Fruit fly (Drosophila melanogaster) whole organism, embryonic: ENCODE results near the gene Atg5.

Experiments
- Abd-B ChIP-seq: fragments of 200-800 bp; sonication (Bioruptor generic); optimal IDR thresholded peaks from 2 replicates; lab custom pipeline; 2018; ENCODE audit warnings: missing biosample characterization, mild to moderate bottlenecking, missing genetic modification characterization, moderate library complexity
- Adf1 ChIP-seq: fragments of 200-800 bp; sonication (Bioruptor generic); IDR thresholded peaks from 2 replicates; pipeline ENCODE4 v1.3.6; 2022; ENCODE audit warnings: missing biosample characterization, missing genetic modification characterization
- CG10209 ChIP-seq: fragments of 200-800 bp; sonication (Bioruptor generic); optimal IDR thresholded peaks from 3 replicates; lab custom pipeline; 2017; ENCODE audit warnings: missing biosample characterization, mild to moderate bottlenecking, missing genetic modification characterization, missing genetic modification reagents
- CG10565 ChIP-seq: fragments of 200-800 bp; sonication (Bioruptor generic); optimal IDR thresholded peaks from 3 replicates; lab custom pipeline; 2016; ENCODE audit warnings: missing biosample characterization, mild to moderate bottlenecking, missing genetic modification characterization
- CG11093 ChIP-seq: fragments of 200-800 bp; sonication (Bioruptor generic); IDR thresholded peaks from 3 replicates; pipeline ENCODE4 v1.3.6; 2022; ENCODE audit warnings: missing biosample characterization, missing genetic modification characterization
- CG11247 ChIP-seq: fragments of 200-800 bp; sonication (Bioruptor generic); IDR thresholded peaks from 2 replicates; pipeline ENCODE4 v1.3.6; 2022; ENCODE audit warnings: missing biosample characterization, missing genetic modification characterization
- CG12299 ChIP-seq: fragments of 200-800 bp; sonication (Bioruptor generic); optimal IDR thresholded peaks from 2 replicates; lab custom pipeline; 2018; ENCODE audit warnings: missing biosample characterization, mild to moderate bottlenecking, missing genetic modification characterization
- CG13624 ChIP-seq: fragments of 200-800 bp; sonication (Bioruptor generic); optimal IDR thresholded peaks from 2 replicates; lab custom pipeline; 2016; ENCODE audit warnings: missing biosample characterization, missing genetic modification characterization
- CG15479 ChIP-seq: fragments of 200-800 bp; sonication (Bioruptor generic); optimal IDR thresholded peaks from 3 replicates; lab custom pipeline; 2019; ENCODE audit warnings: missing biosample characterization, mild to moderate bottlenecking, missing genetic modification characterization, moderate library complexity
- CG17829 ChIP-seq: fragments of 200-800 bp; optimal IDR thresholded peaks from 2 replicates; lab custom pipeline; 2019; ENCODE audit warnings: missing biosample characterization, mild to moderate bottlenecking, missing genetic modification characterization, moderate library complexity
- CG18599 ChIP-seq: fragments of 200-800 bp; sonication (Bioruptor generic); optimal IDR thresholded peaks from 3 replicates; lab custom pipeline; 2017; ENCODE audit warnings: missing biosample characterization, missing genetic modification characterization, mild to moderate bottlenecking, moderate library complexity, missing genetic modification reagents
- CG2129 ChIP-seq: fragments of 200-800 bp; sonication (Bioruptor generic); IDR thresholded peaks from 2 replicates; pipeline ENCODE4 v1.3.6; 2022; ENCODE audit warnings: missing biosample characterization, missing genetic modification characterization; ENCODE audit not compliant: partially characterized antibody
- CG2712 ChIP-seq: fragments of 200-800 bp; optimal IDR thresholded peaks from 3 replicates; lab custom pipeline; 2019; ENCODE audit warnings: missing biosample characterization, mild to moderate bottlenecking, missing genetic modification characterization, moderate library complexity
- CG3838 ChIP-seq: fragments of 200-800 bp; sonication (Bioruptor generic); optimal IDR thresholded peaks from 3 replicates; lab custom pipeline; 2016; ENCODE audit warnings: missing biosample characterization, missing genetic modification characterization
- CG4854 ChIP-seq: fragments of 200-800 bp; sonication (Bioruptor generic); optimal IDR thresholded peaks from 2 replicates; lab custom pipeline; 2016; ENCODE audit warnings: missing biosample characterization, missing genetic modification characterization, inconsistent platforms
- CG5953 ChIP-seq: fragments of 200-800 bp; sonication (Bioruptor generic); IDR thresholded peaks from 2 replicates; pipeline ENCODE4 v1.3.6; 2022; ENCODE audit warnings: missing biosample characterization, missing genetic modification characterization
- CG8944 ChIP-seq: fragments of 200-800 bp; sonication (Bioruptor generic); optimal IDR thresholded peaks from 3 replicates; lab custom pipeline; 2016; ENCODE audit warnings: missing biosample characterization, missing genetic modification characterization
- CG9609 ChIP-seq: fragments of 200-800 bp; sonication (Bioruptor generic); optimal IDR thresholded peaks from 3 replicates; lab custom pipeline; 2016; ENCODE audit warnings: missing biosample characterization, missing genetic modification characterization
- CG9797 ChIP-seq: fragments of 200-800 bp; sonication (Bioruptor generic); optimal IDR thresholded peaks from 3 replicates; lab custom pipeline; 2018; ENCODE audit warnings: missing biosample characterization, mild to moderate bottlenecking, missing genetic modification characterization
- Chrac-16 ChIP-seq: fragments of 200-800 bp; sonication (Bioruptor generic); optimal IDR thresholded peaks from 3 replicates; lab custom pipeline; 2016; ENCODE audit warnings: missing biosample characterization, missing genetic modification characterization
- Dref ChIP-seq: fragments of 200-800 bp; sonication (Bioruptor generic); IDR thresholded peaks from 2 replicates; pipeline ENCODE4 v1.3.6; 2022; ENCODE audit warnings: missing biosample characterization, missing genetic modification characterization
- Elba2 ChIP-seq: fragments of 200-800 bp; sonication (Bioruptor generic); optimal IDR thresholded peaks from 3 replicates; lab custom pipeline; 2016; ENCODE audit warnings: missing biosample characterization, missing genetic modification characterization
- HmgZ ChIP-seq: fragments of 200-800 bp; sonication (Bioruptor generic); optimal IDR thresholded peaks from 2 replicates; lab custom pipeline; 2018; ENCODE audit warnings: missing biosample characterization, mild to moderate bottlenecking, missing genetic modification characterization
- Meics ChIP-seq: fragments of 200-800 bp; sonication (Bioruptor generic); optimal IDR thresholded peaks from 2 replicates; lab custom pipeline; 2017; ENCODE audit warnings: missing biosample characterization, mild to moderate bottlenecking, missing genetic modification characterization
- Oli ChIP-seq: fragments of 200-800 bp; sonication (Bioruptor generic); optimal IDR thresholded peaks from 2 replicates; lab custom pipeline; 2018; ENCODE audit warnings: missing biosample characterization, mild to moderate bottlenecking, missing genetic modification characterization, moderate library complexity
- Optix ChIP-seq: fragments of 200-800 bp; sonication (Bioruptor generic); IDR thresholded peaks from 3 replicates; pipeline ENCODE4 v1.3.6; 2022; ENCODE audit warnings: missing biosample characterization, missing genetic modification characterization
- Ravus ChIP-seq: fragments of 200-800 bp; sonication (Bioruptor generic); IDR thresholded peaks from 2 replicates; pipeline ENCODE4 v1.3.6; 2022; ENCODE audit warnings: missing biosample characterization, missing genetic modification characterization
- Taf1 ChIP-seq: fragments of 200-800 bp; sonication (Bioruptor generic); IDR thresholded peaks from 2 replicates; pipeline ENCODE4 v1.3.6; 2022; ENCODE audit warnings: missing biosample characterization, missing genetic modification characterization
- Tbp ChIP-seq: fragments of >200 bp; optimal IDR thresholded peaks from 2 replicates; lab custom pipeline; 2018; ENCODE audit warnings: missing biosample characterization, missing genetic modification characterization
- Usf ChIP-seq: fragments of 200-800 bp; sonication (Bioruptor generic); optimal IDR thresholded peaks from 2 replicates; lab custom pipeline; 2017; ENCODE audit warnings: missing genotype, missing biosample characterization, missing genetic modification characterization
- ash1 ChIP-seq: fragments of 200-800 bp; sonication (Bioruptor generic); optimal IDR thresholded peaks from 2 replicates; lab custom pipeline; 2018; ENCODE audit warnings: missing biosample characterization, mild to moderate bottlenecking, missing genetic modification characterization
- bsh ChIP-seq, 2 experiments: fragments of 200-800 bp; sonication (Bioruptor generic); optimal IDR thresholded peaks; 2 replicates each; lab custom pipeline; 2017 to 2018; ENCODE audit warnings: mild to moderate bottlenecking in 2 of 2, missing biosample characterization in 2 of 2, missing genetic modification characterization in 2 of 2, moderate library complexity in 1 of 2
- btn ChIP-seq: fragments of 200-800 bp; sonication (Bioruptor generic); optimal IDR thresholded peaks from 2 replicates; lab custom pipeline; 2016; ENCODE audit warnings: missing biosample characterization, missing genetic modification characterization
- chn ChIP-seq: fragments of 200-800 bp; sonication (Bioruptor generic); optimal IDR thresholded peaks from 2 replicates; lab custom pipeline; 2016; ENCODE audit warnings: missing biosample characterization, missing genetic modification characterization
- cwo ChIP-seq: fragments of 200-800 bp; sonication (Bioruptor generic); optimal IDR thresholded peaks from 3 replicates; lab custom pipeline; 2017; ENCODE audit warnings: missing biosample characterization, missing genetic modification characterization, mild to moderate bottlenecking, moderate library complexity, missing genetic modification reagents
- dmrt11E ChIP-seq: fragments of 200-800 bp; sonication (Bioruptor generic); optimal IDR thresholded peaks from 3 replicates; lab custom pipeline; 2018; ENCODE audit warnings: missing biosample characterization, mild to moderate bottlenecking, missing genetic modification characterization, moderate library complexity
- dysf ChIP-seq: fragments of 200-800 bp; sonication (Bioruptor generic); IDR thresholded peaks from 3 replicates; pipeline ENCODE4 v1.3.6; 2022; ENCODE audit warnings: missing biosample characterization, missing genetic modification characterization
- fru ChIP-seq: fragments of >200 bp; optimal IDR thresholded peaks from 2 replicates; lab custom pipeline; 2017
- gcm ChIP-seq: fragments of 200-800 bp; sonication (Bioruptor generic); optimal IDR thresholded peaks from 2 replicates; lab custom pipeline; 2019; ENCODE audit warnings: missing biosample characterization, mild to moderate bottlenecking, missing genetic modification characterization, moderate library complexity
- gcm2 ChIP-seq: fragments of 200-800 bp; sonication (Bioruptor generic); optimal IDR thresholded peaks from 2 replicates; lab custom pipeline; 2016; ENCODE audit warnings: missing biosample characterization, missing genetic modification characterization
- gem ChIP-seq: fragments of 200-800 bp; sonication (Bioruptor generic); optimal IDR thresholded peaks from 2 replicates; lab custom pipeline; 2019; ENCODE audit warnings: missing biosample characterization, mild to moderate bottlenecking, missing genetic modification characterization, moderate library complexity
- grn ChIP-seq: fragments of 200-800 bp; sonication (Bioruptor generic); optimal IDR thresholded peaks from 3 replicates; lab custom pipeline; 2017; ENCODE audit warnings: missing biosample characterization, missing genetic modification characterization
- ham ChIP-seq: fragments of 200-800 bp; sonication (Bioruptor generic); IDR thresholded peaks from 2 replicates; pipeline ENCODE4 v1.3.6; 2022; ENCODE audit warnings: missing biosample characterization, missing genetic modification characterization
- luna ChIP-seq: fragments of 200-800 bp; sonication (Bioruptor generic); optimal IDR thresholded peaks from 2 replicates; lab custom pipeline; 2016; ENCODE audit warnings: missing biosample characterization, missing genetic modification characterization
- odd ChIP-seq: fragments of 200-800 bp; sonication (Bioruptor generic); optimal IDR thresholded peaks from 2 replicates; lab custom pipeline; 2017; ENCODE audit warnings: missing biosample characterization, mild to moderate bottlenecking, missing genetic modification characterization
- onecut ChIP-seq: fragments of 200-800 bp; sonication (Bioruptor generic); IDR thresholded peaks from 2 replicates; pipeline ENCODE4 v1.3.6; 2022; ENCODE audit warnings: missing biosample characterization, missing genetic modification characterization
- peb ChIP-seq: fragments of 200-800 bp; sonication (Bioruptor generic); IDR thresholded peaks from 2 replicates; pipeline ENCODE4 v1.3.6; 2022; ENCODE audit warnings: missing biosample characterization, missing genetic modification characterization
- pzg ChIP-seq: fragments of 200-800 bp; sonication (Bioruptor generic); optimal IDR thresholded peaks from 3 replicates; lab custom pipeline; 2018; ENCODE audit warnings: missing biosample characterization, mild to moderate bottlenecking, missing genetic modification characterization, moderate library complexity
- schlank ChIP-seq: fragments of 200-800 bp; sonication (Bioruptor generic); optimal IDR thresholded peaks from 2 replicates; lab custom pipeline; 2018; ENCODE audit warnings: missing biosample characterization, mild to moderate bottlenecking, missing genetic modification characterization
- stc ChIP-seq: fragments of 200-800 bp; sonication (Bioruptor generic); IDR thresholded peaks from 2 replicates; pipeline ENCODE4 v1.3.6; 2022; ENCODE audit warnings: missing biosample characterization, missing genetic modification characterization
- tll ChIP-seq, 2 experiments: fragments of 200-800 bp in 1 of 2; fragments of >200 bp in 1 of 2; sonication (Bioruptor generic) in 1 of 2; optimal IDR thresholded peaks; 2 replicates each; lab custom pipeline; 2017 to 2019; ENCODE audit warnings: missing biosample characterization in 2 of 2, missing genetic modification characterization in 2 of 2, mild to moderate bottlenecking in 1 of 2, moderate library complexity in 1 of 2

The Atg5 gene

DNA sequence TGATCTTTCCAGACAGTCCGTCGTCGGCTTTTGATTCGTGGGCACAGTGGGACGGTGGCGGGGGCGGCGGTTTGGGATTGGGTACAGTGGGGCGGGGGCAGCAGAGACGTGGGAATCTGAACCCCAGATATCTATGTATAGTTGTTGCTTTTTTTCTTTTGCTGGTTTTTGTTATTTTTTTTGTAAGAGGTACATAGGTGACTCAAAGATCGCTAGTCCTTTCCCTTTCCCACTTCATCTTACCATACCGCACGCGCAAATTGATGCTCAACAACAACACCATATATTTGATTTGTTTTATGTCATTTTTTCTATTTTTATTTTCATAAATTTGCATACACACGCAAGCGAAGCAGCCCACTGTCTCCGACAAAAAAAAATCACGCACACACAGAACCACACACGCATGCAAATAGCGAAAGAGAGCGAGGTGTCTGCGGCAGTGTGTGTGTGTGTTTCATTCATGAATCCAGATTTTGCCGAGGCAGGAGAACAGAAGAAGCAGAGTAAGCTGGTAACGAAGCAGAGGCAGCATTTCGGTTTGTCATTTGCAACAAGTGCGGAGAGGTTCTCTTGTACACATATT lies 17.7 kb downstream of the Atg5 start (continued):
- no peak for TF ChIP-seq grn (GFP tag; lab: Kevin White, UChicago)
- no peak for TF ChIP-seq pzg
- TF ChIP-seq btn (GFP tag; lab: Kevin White, UChicago) = no peak
- peak; percentile 47 for TF ChIP-seq Meics
- TF ChIP-seq CG11247 (GFP tag; lab: Robert Waterston, UW) = no peak
- no peak for TF ChIP-seq Tbp (GFP tag; lab: Kevin White, UChicago)
- peak; percentile 59; the same call in 2 of the 3 replicates for TF ChIP-seq CG11093
- TF ChIP-seq Adf1 (GFP tag; lab: Robert Waterston, UW) = peak; percentile 8; the same call in 1 of the 2 replicates
- TF ChIP-seq CG4854 = no peak
- TF ChIP-seq gcm2 (GFP tag; lab: Kevin White, UChicago) = no peak
- TF ChIP-seq CG2712 = peak; percentile 67
- TF ChIP-seq dysf (GFP tag; lab: Robert Waterston, UW) = peak; percentile 65; the same call in 2 of the 3 replicates
- no peak for TF ChIP-seq schlank (tag; lab: Kevin White, UChicago)
- TF ChIP-seq CG5953 (GFP tag; lab: Robert Waterston, UW) = no peak
- TF ChIP-seq CG10565 (GFP tag; lab: Kevin White, UChicago) = no peak
- no peak for TF ChIP-seq CG12299 (tag; lab: Kevin White, UChicago)
- peak; percentile 53 for TF ChIP-seq Chrac-16 (GFP tag; lab: Kevin White, UChicago)
- TF ChIP-seq Usf (GFP tag; lab: Kevin White, UChicago) = peak; percentile 51
- TF ChIP-seq CG10209 (GFP tag; lab: Kevin White, UChicago) = peak; percentile 69
- TF ChIP-seq onecut = peak; percentile 32; the same call in 1 of the 2 replicates
- no peak for TF ChIP-seq ash1 (GFP tag; lab: Kevin White, UChicago)
- TF ChIP-seq CG3838 (GFP tag; lab: Kevin White, UChicago) = no peak
- TF ChIP-seq CG17829 (tag; lab: Kevin White, UChicago) = peak; percentile 61
- peak; percentile 55 for TF ChIP-seq Abd-B
- TF ChIP-seq gcm (GFP tag; lab: Kevin White, UChicago) = no peak
- no peak for TF ChIP-seq Dref (GFP tag; lab: Robert Waterston, UW)
- peak; percentile 72 for TF ChIP-seq dmrt11E
- no peak; the same call in 1 of the 2 replicates for TF ChIP-seq peb
- TF ChIP-seq Oli = peak; percentile 79
- TF ChIP-seq gem = peak; percentile 65
- TF ChIP-seq stc = no peak
- no peak for TF ChIP-seq Elba2 (GFP tag; lab: Kevin White, UChicago)
- no peak for TF ChIP-seq CG2129 (GFP tag; lab: Robert Waterston, UW)
- peak; percentile 27 for TF ChIP-seq chn (GFP tag; lab: Kevin White, UChicago)
- peak; percentile 22 for TF ChIP-seq odd (GFP tag; lab: Kevin White, UChicago)
- no peak for TF ChIP-seq CG9797 (GFP tag; lab: Kevin White, UChicago)
- TF ChIP-seq CG18599 (GFP tag; lab: Kevin White, UChicago) = peak; percentile 41
- peak; percentile 56 for TF ChIP-seq CG15479 (GFP tag; lab: Kevin White, UChicago)
- peak; percentile 36 for TF ChIP-seq cwo
- TF ChIP-seq ham (GFP tag; lab: Robert Waterston, UW) = no peak
- no peak for TF ChIP-seq fru
- no peak for TF ChIP-seq CG13624 (GFP tag; lab: Kevin White, UChicago)
- peak; percentile 16 for TF ChIP-seq CG8944 (GFP tag; lab: Kevin White, UChicago)
- no peak for TF ChIP-seq luna
- TF ChIP-seq CG9609 (GFP tag; lab: Kevin White, UChicago) = peak; percentile 18
- no peak for TF ChIP-seq HmgZ (tag; lab: Kevin White, UChicago)
- TF ChIP-seq Ravus (GFP tag; lab: Robert Waterston, UW) = no peak
- peak; percentile 71 to 89 for TF ChIP-seq bsh (GFP tag; optimal IDR thresholded peaks at IDR 0.05; lab: Kevin White, UChicago)
- TF ChIP-seq Optix (GFP tag; lab: Robert Waterston, UW) = peak; percentile 58; the same call in 1 of the 3 replicates
- no peak for TF ChIP-seq tll (GFP tag; optimal IDR thresholded peaks at IDR 0.05; lab: Kevin White, UChicago)
- no peak for TF ChIP-seq Taf1 (GFP tag; lab: Robert Waterston, UW)
